Worm (Caenorhabditis elegans): ENCODE results near the gene T21H3.5.

Gene T21H3.5

DNA sequence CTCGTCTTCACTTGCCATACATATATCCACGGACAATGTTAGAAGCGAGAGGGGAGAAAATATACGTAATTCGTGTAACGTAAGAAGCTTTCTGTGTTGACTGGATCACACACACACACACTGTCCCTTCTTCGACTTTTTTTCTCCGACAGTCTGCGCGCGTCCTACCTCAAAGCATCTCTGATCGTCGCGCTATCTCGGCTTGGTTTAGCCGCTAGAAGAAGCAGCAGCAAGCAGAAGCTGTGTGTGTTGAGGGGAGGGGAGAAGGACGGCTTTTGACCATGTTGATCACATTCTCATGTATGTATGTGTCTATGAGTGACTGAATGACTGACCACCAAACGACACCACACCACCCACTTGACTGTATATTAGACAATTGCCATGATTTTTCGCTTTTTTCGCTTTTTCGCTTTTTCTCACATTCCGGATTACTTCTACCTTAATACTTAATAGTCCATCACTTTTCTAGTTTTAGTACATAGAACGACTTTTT is at the start of gene T21H3.5:
Gene T21H3.5, minus strand, starts transcription at position 98 of the 496 bp plus-strand sequence.
- TF ChIP-seq unc-62 (GFP tag; optimal IDR thresholded peaks at IDR 0.05) = no peak

- TF ChIP-seq unc-62 (GFP tag; optimal IDR thresholded peaks at IDR 0.05) = no peak
Observed at ce11 chrV:1207589-1207988, 43.5 kb upstream of the T21H3.5 start, which contains the start of gene Y50D4A.1. TSS of gene Y50D4A.1 (plus strand) at chrV:1207889.

DNA sequence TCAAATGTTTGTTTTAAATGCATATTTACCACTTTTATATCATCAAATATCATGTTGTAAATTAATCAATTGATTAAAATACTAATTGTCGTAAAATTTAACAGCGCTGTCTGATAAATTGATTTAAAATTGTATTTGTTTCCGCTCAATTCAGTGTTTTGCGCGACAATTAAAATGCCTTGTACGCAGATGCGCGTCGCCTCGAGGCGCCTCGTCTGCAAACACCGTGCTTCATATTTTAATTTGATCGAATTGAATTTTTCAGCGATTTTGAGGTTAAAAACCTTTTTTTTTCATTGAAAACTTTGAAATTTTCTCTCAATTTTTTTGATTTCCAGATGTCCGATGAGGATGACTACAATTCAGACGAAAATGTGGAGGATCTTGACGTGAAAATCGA is 42.9 kb upstream of the T21H3.5 start, which contains the start of gene Y50D4A.5:
Gene Y50D4A.5, plus strand, starts transcription at position 337 of the 400 bp plus-strand sequence.
- no peak for TF ChIP-seq unc-62 (GFP tag; optimal IDR thresholded peaks at IDR 0.05)

ce11 chrV:1201717-1202116 is 37.6 kb upstream of the T21H3.5 start:
- TF ChIP-seq unc-62 (GFP tag; optimal IDR thresholded peaks at IDR 0.05) = no peak

DNA sequence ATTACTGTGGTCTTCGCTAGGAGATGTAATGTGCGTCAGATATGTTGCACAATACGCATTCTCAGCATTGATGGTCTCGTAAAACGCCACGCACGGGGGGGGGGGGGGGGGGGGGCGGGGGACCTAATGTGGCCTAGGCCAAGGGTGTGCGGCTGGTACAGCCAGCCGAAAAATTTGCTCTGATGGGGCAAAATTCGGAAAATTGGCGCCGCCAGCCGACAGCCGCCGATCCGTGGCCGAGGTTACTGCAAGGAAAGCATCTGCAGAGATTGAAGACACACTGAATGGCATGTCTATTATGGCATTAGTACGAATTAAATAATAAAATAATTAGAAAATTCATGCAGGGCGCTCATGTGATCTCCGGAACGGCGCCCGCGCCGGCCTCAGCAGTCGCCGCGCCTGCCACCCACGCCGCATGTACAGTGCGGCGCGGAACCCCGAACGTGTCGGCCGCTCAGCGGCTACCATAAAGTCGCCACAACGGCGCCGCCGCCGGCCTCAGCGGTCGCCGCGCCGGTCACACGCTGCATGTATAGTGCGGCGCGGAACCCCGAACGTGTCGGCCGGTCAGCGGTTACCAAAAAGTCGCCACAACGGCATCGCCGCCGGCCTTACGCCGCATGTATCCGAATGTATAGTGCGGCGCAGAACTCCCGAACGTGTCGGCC is 35.3 kb upstream of the T21H3.5 start, which contains the start of gene Y50D4A.6:
Gene Y50D4A.6, minus strand, starts transcription at position 51 of the 671 bp plus-strand sequence.
- TF ChIP-seq unc-62 (GFP tag; optimal IDR thresholded peaks at IDR 0.05) = no peak

DNA sequence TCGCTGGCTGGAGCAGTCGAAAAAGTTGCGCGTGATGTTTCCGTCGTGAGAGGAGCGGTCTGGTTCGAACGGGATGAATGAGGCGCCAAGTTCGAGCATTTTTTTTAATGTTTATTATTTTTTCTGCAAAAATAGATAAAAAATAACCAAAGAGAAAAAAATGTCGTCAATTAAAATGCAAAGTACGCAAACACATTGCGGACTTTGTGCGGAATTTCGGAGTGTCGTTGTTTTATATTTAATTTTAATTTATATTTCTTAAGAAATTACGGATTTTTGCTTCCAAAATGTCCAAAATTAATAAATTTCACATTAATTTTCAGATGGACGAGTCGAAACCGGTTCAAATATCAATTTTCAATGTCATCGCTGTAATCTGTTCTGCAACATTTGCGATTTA is 31.9 kb upstream of the T21H3.5 start, which contains the start of the genes wrb-1 and Y50D4A.4:
Gene wrb-1, plus strand, starts transcription at position 78 of the 400 bp plus-strand sequence.
Gene Y50D4A.4, minus strand, starts transcription at position 133 of the 400 bp plus-strand sequence.
- TF ChIP-seq unc-62 (GFP tag; optimal IDR thresholded peaks at IDR 0.05) = no peak

ce11 chrV:1179279-1179678 is 15.2 kb upstream of the T21H3.5 start, which contains the start of gene F25A2.1:
TSS of gene F25A2.1 (plus strand) at chrV:1179579.
- no peak for TF ChIP-seq unc-62 (GFP tag; optimal IDR thresholded peaks at IDR 0.05)

DNA sequence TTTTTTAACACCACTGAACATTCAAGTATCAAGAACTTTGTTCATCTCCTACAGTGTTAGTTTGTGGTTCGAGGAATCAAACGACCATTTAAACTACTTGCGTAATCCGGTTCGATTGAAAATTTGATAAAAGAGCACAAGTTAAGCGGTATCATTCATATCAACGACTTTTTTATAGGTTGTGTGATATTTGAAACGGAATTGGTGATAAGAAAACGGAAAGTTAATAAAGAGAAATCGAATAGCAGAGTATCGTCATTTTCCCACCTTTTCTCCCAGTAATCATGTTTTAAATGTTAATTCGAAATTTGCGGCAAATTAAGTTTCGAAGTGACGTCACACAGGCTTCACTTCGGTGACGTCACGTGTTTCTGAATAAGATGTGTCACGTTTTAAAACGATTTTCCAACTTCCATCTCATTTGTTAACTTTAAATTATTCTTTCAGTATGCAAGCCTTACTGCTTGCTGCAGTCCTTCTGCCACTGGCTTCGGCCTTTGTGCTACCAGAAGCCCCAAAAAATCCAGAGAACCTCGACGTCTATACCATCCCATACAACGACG is 12.3 kb upstream of the T21H3.5 start, which contains the start of gene T21H3.1:
Gene T21H3.1, plus strand, starts transcription at position 448 of the 563 bp plus-strand sequence.
- no peak for TF ChIP-seq unc-62 (GFP tag; optimal IDR thresholded peaks at IDR 0.05)

DNA sequence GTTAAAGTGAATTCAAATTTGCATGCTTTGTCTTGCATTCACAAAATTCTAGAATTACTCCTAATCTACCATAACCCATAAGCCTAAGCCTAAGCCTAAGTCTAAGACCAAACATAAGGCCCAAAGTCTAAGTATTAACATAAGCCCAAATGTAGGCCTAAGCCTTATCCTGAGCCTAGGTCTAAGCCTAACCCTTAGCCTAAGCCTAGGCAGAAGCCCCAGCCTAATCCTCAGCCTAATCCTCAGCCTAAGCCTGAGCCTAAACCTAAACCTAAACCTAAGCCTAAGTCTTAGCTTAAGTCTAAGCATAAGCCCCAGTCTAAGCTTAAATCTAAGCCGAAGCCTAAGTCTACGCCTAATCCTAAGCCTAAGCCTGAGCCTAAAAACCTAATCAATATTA is 6.5 kb upstream of the T21H3.5 start:
- no peak for TF ChIP-seq unc-62 (GFP tag; optimal IDR thresholded peaks at IDR 0.05)

- no peak for TF ChIP-seq unc-62 (GFP tag; optimal IDR thresholded peaks at IDR 0.05)
Observed at ce11 chrV:1165090-1165761, 1.1 kb upstream of the T21H3.5 start, which contains the start of gene ptr-16. TSS of gene ptr-16 (plus strand) at chrV:1165711.

- no peak for TF ChIP-seq unc-62 (GFP tag; optimal IDR thresholded peaks at IDR 0.05)
Observed at ce11 chrV:1160716-1161115, 3.4 kb downstream of the T21H3.5 start.

DNA sequence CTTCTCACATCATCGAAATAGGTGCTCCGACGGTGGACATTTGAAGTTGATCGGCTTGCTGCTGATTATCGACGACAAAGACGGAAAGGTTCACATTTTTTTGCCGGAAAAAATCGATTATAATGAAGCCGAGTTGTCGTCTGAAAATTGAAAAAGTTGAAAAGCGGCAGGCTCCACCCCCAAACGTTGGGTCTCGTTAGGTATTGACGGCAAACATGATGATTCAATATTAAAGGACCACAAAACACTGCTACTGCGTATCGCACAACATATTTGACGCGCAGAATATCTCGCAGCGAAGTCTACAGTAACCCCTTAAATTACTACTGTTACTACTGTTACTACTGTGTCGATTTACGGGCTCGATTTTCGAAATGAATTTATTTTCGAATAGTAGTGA is 5.8 kb downstream of the T21H3.5 start:
- TF ChIP-seq unc-62 (GFP tag; optimal IDR thresholded peaks at IDR 0.05) = no peak

DNA sequence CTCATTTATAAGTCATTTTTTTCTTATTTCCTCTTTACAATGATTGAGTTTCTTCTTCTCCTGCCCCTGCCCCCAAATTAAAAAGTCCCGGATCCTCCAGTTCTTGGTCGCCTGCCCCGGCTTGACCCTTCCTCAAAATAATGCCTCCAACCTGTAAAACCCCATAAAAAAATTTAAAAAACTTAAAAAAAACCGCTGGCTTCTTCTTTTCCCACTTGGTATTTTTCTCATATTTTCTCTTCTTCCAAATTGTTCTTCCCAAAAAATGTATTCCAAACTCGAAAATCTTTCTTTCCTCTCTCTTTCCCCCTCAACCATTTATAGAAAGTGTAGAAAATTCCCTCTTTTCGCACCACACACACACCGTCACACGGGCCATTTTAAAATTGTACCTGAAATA is 6.7 kb downstream of the T21H3.5 start:
- no peak for TF ChIP-seq unc-62 (GFP tag; optimal IDR thresholded peaks at IDR 0.05)

DNA sequence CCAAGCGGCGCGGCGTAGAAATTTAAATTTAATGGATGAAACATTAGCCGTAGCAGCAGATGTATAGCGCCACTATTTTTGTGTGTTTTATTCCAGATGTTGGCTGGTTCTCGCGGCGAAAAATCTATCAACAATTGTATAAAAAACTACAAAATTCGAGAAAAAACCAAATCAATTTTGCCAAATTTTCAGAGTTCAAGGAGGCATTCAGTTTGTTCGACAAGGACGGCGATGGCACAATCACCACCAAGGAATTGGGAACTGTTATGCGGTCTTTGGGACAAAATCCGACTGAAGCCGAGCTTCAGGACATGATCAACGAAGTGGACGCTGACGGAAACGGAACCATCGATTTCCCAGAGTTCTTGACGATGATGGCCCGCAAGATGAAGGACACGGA is 7.7 kb downstream of the T21H3.5 start:
- TF ChIP-seq unc-62 (GFP tag; optimal IDR thresholded peaks at IDR 0.05) = no peak

DNA sequence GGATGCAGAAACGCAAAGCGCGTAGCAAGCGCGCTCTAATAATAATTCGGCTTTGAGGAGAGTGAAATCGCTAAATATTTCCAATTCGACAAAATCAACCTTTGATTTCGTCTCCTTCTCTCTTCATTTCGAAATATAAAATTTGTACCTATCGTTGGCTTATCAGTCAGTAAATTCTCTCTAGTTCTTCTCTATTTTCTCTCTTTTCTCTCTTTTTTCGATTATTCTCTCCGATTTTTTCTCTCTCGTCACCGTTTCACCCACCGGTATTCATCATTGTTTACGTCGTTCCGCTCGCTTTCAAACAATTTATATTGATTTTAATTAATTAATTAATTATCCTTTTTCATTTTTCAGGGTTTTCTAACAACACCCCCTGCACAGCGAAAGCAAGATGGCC is 8.2 kb downstream of the T21H3.5 start, which contains the start of gene cmd-1:
Gene cmd-1, plus strand, starts transcription at position 358 of the 400 bp plus-strand sequence.
- no peak for TF ChIP-seq unc-62 (GFP tag; optimal IDR thresholded peaks at IDR 0.05)
